Worm (Caenorhabditis elegans): Measurements from ENCODE around the gene glrx-3.
"Not testable (repeated sequence)": the region's sequence is repeated elsewhere in the genome, so short reads cannot be mapped to it uniquely, and the experiment has no call there.

Gene glrx-3

DNA sequence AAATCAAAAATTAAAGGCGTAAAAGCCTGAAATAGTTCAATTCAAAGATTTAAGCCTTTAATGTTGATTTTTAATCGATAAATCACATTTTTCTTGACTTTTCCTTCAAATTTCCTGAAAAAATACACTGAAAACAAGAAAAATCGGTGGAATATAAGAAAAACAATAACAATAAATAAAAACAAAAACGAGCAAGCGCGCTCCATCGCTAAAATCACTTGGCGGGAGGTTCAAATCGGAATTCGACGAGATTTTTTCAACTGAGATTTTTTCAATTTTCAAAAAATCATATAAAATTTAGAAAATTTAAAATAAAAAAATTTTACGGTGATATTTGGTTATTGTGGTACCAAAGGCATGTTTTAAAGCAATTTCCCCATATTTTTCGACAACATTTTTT, 1.6 kb downstream of the glrx-3 start:
- TF ChIP-seq tra-4 (tag; optimal IDR thresholded peaks at IDR 0.05), result no peak
- TF ChIP-seq tbx-11 (GFP tag; IDR thresholded peaks at IDR 0.05), result no peak
- no peak for TF ChIP-seq ceh-13 (GFP tag; optimal IDR thresholded peaks at IDR 0.05)
- no peak for TF ChIP-seq F13C5.2 (tag; optimal IDR thresholded peaks at IDR 0.05)
- TF ChIP-seq sea-1 (GFP tag; conservative IDR thresholded peaks at IDR 0.05), result no peak
- TF ChIP-seq hnd-1 (tag; optimal IDR thresholded peaks at IDR 0.05), result no peak
- no peak for TF ChIP-seq ceh-36 (tag; optimal IDR thresholded peaks at IDR 0.05)
- no peak for TF ChIP-seq pes-1 (GFP tag; IDR thresholded peaks at IDR 0.05)
- TF ChIP-seq scrt-1 (GFP tag; IDR thresholded peaks at IDR 0.05), result no peak
- TF ChIP-seq B0310.2 (tag; optimal IDR thresholded peaks at IDR 0.05), result no peak
- no peak for TF ChIP-seq tbx-37 (GFP tag; conservative IDR thresholded peaks at IDR 0.05)
- no peak for TF ChIP-seq hmbx-1 (tag; optimal IDR thresholded peaks at IDR 0.05)

- not testable (repeated sequence) for TF ChIP-seq ama-1 (optimal IDR thresholded peaks at IDR 0.05); sea-1 (GFP tag; conservative IDR thresholded peaks at IDR 0.05); scrt-1 (GFP tag; IDR thresholded peaks at IDR 0.05)
Measured at ce11 chrV:4336462-4336861, 4.6 kb downstream of the glrx-3 start, which contains the start of gene irld-1. irld-1 (plus strand) TSS chrV:4336762.

DNA sequence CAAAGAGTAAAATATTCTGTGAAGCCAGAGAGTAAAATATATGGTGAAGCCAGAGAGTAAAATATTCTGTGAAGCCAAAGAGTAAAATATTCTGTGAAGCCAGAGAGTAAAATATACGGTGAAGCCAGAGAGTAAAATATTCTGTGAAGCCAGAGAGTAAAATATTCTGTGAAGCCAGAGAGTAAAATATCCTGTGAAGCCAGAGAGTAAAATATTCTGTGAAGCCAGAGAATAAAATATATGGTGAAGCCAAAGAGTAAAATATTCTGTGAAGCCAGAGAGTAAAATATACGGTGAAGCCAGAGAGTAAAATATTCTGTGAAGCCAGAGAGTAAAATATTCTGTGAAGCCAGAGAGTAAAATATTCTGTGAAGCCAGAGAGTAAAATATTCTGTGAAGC, 7.6 kb downstream of the glrx-3 start:
- peak; percentile 40; the same call in 1 of the 2 replicates for TF ChIP-seq tbx-37 (GFP tag; conservative IDR thresholded peaks at IDR 0.05)

DNA sequence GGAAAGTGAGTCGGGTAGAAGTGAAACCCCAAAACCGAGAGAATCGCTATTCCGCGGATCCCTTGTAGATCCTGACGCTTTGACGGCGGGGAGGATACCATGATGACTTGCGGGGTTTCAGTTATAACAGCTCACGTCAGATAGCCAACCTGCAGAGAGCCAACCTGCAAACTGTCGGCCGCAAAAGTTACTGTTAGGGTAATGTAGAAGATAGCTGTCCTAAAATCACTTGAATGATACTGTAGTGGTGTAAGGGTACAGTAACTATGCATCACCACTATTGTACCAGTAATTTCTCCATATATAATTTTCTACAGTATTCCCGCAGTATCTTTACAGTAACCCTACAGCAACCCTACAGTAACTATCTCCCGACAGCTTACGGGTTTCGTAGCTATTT, 8.7 kb downstream of the glrx-3 start, which contains the start of gene oac-12:
oac-12 (minus strand) TSS at position 101 of the 400 bp plus-strand sequence.
- TF ChIP-seq B0310.2 (tag; optimal IDR thresholded peaks at IDR 0.05), result no peak
- TF ChIP-seq tbx-37 (GFP tag; conservative IDR thresholded peaks at IDR 0.05), result no peak
- no peak for TF ChIP-seq aly-1 (tag; optimal IDR thresholded peaks at IDR 0.05)
- TF ChIP-seq sea-1 (GFP tag; conservative IDR thresholded peaks at IDR 0.05), result no peak
- no peak for TF ChIP-seq ets-7 (tag; optimal IDR thresholded peaks at IDR 0.05)
- TF ChIP-seq pes-1 (GFP tag; IDR thresholded peaks at IDR 0.05), result no peak
- TF ChIP-seq scrt-1 (GFP tag; IDR thresholded peaks at IDR 0.05), result no peak
- TF ChIP-seq hmbx-1 (tag; optimal IDR thresholded peaks at IDR 0.05), result no peak
- no peak for TF ChIP-seq ceh-36 (tag; optimal IDR thresholded peaks at IDR 0.05)
- TF ChIP-seq F13C5.2 (tag; optimal IDR thresholded peaks at IDR 0.05), result no peak
- no peak for TF ChIP-seq flt-1 (GFP tag; IDR thresholded peaks at IDR 0.05)
- TF ChIP-seq hmg-4 (GFP tag; optimal IDR thresholded peaks at IDR 0.05), result no peak

ce11 chrV:4330820-4331219, 10.3 kb downstream of the glrx-3 start:
- TF ChIP-seq ama-1 (optimal IDR thresholded peaks at IDR 0.05) (no peak), sea-1 (GFP tag; conservative IDR thresholded peaks at IDR 0.05) (no peak), tbx-11 (GFP tag; IDR thresholded peaks at IDR 0.05) (no peak), tbx-37 (GFP tag; conservative IDR thresholded peaks at IDR 0.05) (no peak)

DNA sequence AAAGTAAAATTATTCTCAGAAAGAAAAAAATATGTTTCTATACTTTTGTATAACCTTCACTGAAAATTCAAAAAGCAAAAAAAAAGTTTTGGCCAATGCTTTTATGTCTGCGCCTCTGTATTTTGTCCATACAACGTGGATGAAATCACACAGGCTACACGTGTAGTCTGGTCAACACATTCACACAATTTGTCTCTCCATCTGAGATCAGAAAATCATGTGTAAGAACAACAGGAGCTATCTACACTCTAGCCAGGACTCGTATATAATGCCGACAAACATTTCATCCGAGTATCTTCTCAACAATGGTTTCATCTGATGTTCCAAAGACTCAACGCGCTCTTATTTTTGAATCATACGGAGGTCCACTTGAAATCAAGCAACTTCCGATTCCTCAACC, 14.3 kb downstream of the glrx-3 start, which contains the start of gene D2063.1:
D2063.1 (plus strand) TSS at position 281 of the 400 bp plus-strand sequence.
- TF ChIP-seq tbx-11 (GFP tag; IDR thresholded peaks at IDR 0.05), result no peak
- TF ChIP-seq F13C5.2 (tag; optimal IDR thresholded peaks at IDR 0.05), result no peak
- TF ChIP-seq pes-1 (GFP tag; IDR thresholded peaks at IDR 0.05), result no peak
- no peak for TF ChIP-seq tbx-37 (GFP tag; conservative IDR thresholded peaks at IDR 0.05)
- TF ChIP-seq ama-1 (optimal IDR thresholded peaks at IDR 0.05), result no peak
- TF ChIP-seq flt-1 (GFP tag; IDR thresholded peaks at IDR 0.05), result no peak
- no peak for TF ChIP-seq scrt-1 (GFP tag; IDR thresholded peaks at IDR 0.05)
- TF ChIP-seq ceh-13 (GFP tag; optimal IDR thresholded peaks at IDR 0.05), result no peak
- TF ChIP-seq B0310.2 (tag; optimal IDR thresholded peaks at IDR 0.05), result no peak
- no peak for TF ChIP-seq hmbx-1 (tag; optimal IDR thresholded peaks at IDR 0.05)
- no peak for TF ChIP-seq ceh-36 (tag; optimal IDR thresholded peaks at IDR 0.05)
- no peak for TF ChIP-seq aly-1 (tag; optimal IDR thresholded peaks at IDR 0.05)
- no peak for TF ChIP-seq ets-7 (tag; optimal IDR thresholded peaks at IDR 0.05)
- TF ChIP-seq tra-4 (tag; optimal IDR thresholded peaks at IDR 0.05), result no peak
- TF ChIP-seq hnd-1 (tag; optimal IDR thresholded peaks at IDR 0.05), result no peak
- TF ChIP-seq hmg-4 (GFP tag; optimal IDR thresholded peaks at IDR 0.05), result no peak
- no peak for TF ChIP-seq sea-1 (GFP tag; conservative IDR thresholded peaks at IDR 0.05)

ce11 chrV:4325415-4325814, 15.7 kb downstream of the glrx-3 start, which contains the start of gene nhr-125:
nhr-125 (minus strand) TSS chrV:4325515.
- TF ChIP-seq aly-1 (tag; optimal IDR thresholded peaks at IDR 0.05) (no peak), ceh-36 (tag; optimal IDR thresholded peaks at IDR 0.05) (no peak), pes-1 (GFP tag; IDR thresholded peaks at IDR 0.05) (no peak), F13C5.2 (tag; optimal IDR thresholded peaks at IDR 0.05) (no peak), flt-1 (GFP tag; IDR thresholded peaks at IDR 0.05) (no peak), hmbx-1 (tag; optimal IDR thresholded peaks at IDR 0.05) (no peak), tbx-11 (GFP tag; IDR thresholded peaks at IDR 0.05) (no peak), ets-7 (tag; optimal IDR thresholded peaks at IDR 0.05) (no peak), ama-1 (optimal IDR thresholded peaks at IDR 0.05) (no peak), sea-1 (GFP tag; conservative IDR thresholded peaks at IDR 0.05) (no peak), tra-4 (tag; optimal IDR thresholded peaks at IDR 0.05) (no peak), scrt-1 (GFP tag; IDR thresholded peaks at IDR 0.05) (no peak), ceh-13 (GFP tag; optimal IDR thresholded peaks at IDR 0.05) (no peak), tbx-37 (GFP tag; conservative IDR thresholded peaks at IDR 0.05) (no peak), B0310.2 (tag; optimal IDR thresholded peaks at IDR 0.05) (no peak), hnd-1 (tag; optimal IDR thresholded peaks at IDR 0.05) (no peak), hmg-4 (GFP tag; optimal IDR thresholded peaks at IDR 0.05) (no peak)

DNA sequence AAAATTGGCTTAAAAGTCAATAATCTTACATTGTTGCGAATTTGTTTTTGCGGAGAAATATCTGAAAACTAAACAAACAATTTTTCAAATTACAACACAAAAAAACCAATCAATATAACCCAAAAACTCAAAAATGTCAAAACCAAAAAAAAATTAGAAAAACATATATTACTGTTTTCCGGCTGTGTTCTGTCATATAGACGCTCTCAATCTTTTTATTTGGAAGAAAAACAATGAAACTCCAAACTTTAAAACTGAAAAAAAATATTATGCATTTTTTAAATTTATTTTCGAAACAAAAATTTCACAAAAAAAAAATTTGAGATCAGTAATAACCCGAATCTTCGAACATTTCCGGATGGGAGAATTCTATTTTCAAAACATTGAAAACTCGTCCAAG, 18.4 kb downstream of the glrx-3 start, which contains the start of gene R02D1.2:
R02D1.2 (minus strand) TSS at position 101 of the 400 bp plus-strand sequence.
- no peak for TF ChIP-seq scrt-1 (GFP tag; IDR thresholded peaks at IDR 0.05)
- no peak for TF ChIP-seq hnd-1 (tag; optimal IDR thresholded peaks at IDR 0.05)
- no peak for TF ChIP-seq ets-7 (tag; optimal IDR thresholded peaks at IDR 0.05)
- TF ChIP-seq tbx-37 (GFP tag; conservative IDR thresholded peaks at IDR 0.05), result no peak
- no peak for TF ChIP-seq tra-4 (tag; optimal IDR thresholded peaks at IDR 0.05)
- TF ChIP-seq hmbx-1 (tag; optimal IDR thresholded peaks at IDR 0.05), result no peak
- no peak for TF ChIP-seq aly-1 (tag; optimal IDR thresholded peaks at IDR 0.05)
- no peak for TF ChIP-seq sea-1 (GFP tag; conservative IDR thresholded peaks at IDR 0.05)
- no peak for TF ChIP-seq tbx-11 (GFP tag; IDR thresholded peaks at IDR 0.05)
- TF ChIP-seq pes-1 (GFP tag; IDR thresholded peaks at IDR 0.05), result no peak
- TF ChIP-seq flt-1 (GFP tag; IDR thresholded peaks at IDR 0.05), result no peak
- no peak for TF ChIP-seq ceh-36 (tag; optimal IDR thresholded peaks at IDR 0.05)

Data from whole organism, early embryonic.